Worm (Caenorhabditis elegans) whole organism, L1 larva: Measurements from ENCODE around the gene Y48A6B.7.

ENCODE experiments used
- ama-1 ChIP-seq: fragments of 150-350 bp; optimal IDR thresholded peaks from 2 replicates; lab custom pipeline; 2014
- blmp-1 ChIP-seq: fragments of 150-350 bp; optimal IDR thresholded peaks from 2 replicates; lab custom pipeline; 2014; ENCODE audit warnings: missing biosample characterization, missing genetic modification characterization
- egl-27 ChIP-seq, 2 experiments: fragments of 150-350 bp in 1 of 2; sonication (generic microtip); optimal IDR thresholded peaks; 3 replicates each; lab custom pipeline; 2017 to 2018; ENCODE audit warnings: missing biosample characterization in 2 of 2, missing genetic modification characterization in 2 of 2, missing genetic modification reagents in 2 of 2
- elt-2 ChIP-seq: sonication (generic microtip); optimal IDR thresholded peaks from 2 replicates; lab custom pipeline; 2016; ENCODE audit warnings: missing genetic modification characterization, mild to moderate bottlenecking, inconsistent platforms, missing compliant biosample characterization, missing genetic modification reagents
- fkh-4 ChIP-seq: sonication (generic microtip); optimal IDR thresholded peaks from 2 replicates; lab custom pipeline; 2016; ENCODE audit warnings: missing compliant biosample characterization, missing genetic modification characterization, borderline replicate concordance
- fos-1 ChIP-seq: fragments of 150-350 bp; optimal IDR thresholded peaks from 2 replicates; lab custom pipeline; 2014; ENCODE audit warnings: missing biosample characterization, missing genetic modification characterization
- irx-1 ChIP-seq: sonication (generic microtip); optimal IDR thresholded peaks from 2 replicates; lab custom pipeline; 2016; ENCODE audit warnings: missing genetic modification characterization, missing compliant biosample characterization
- lin-13 ChIP-seq: fragments of 150-350 bp; optimal IDR thresholded peaks from 2 replicates; lab custom pipeline; 2014; ENCODE audit warnings: missing biosample characterization, missing genetic modification reagents, missing genetic modification characterization
- mdl-1 ChIP-seq, 2 experiments: fragments of 150-350 bp; optimal IDR thresholded peaks; 2 replicates each; lab custom pipeline; 2014 to 2017; ENCODE audit warnings: missing biosample characterization in 2 of 2, missing genetic modification characterization in 2 of 2, inconsistent platforms in 1 of 2
- pqm-1 ChIP-seq: sonication (generic microtip); optimal IDR thresholded peaks from 3 replicates; lab custom pipeline; 2017; ENCODE audit warnings: missing biosample characterization, missing genetic modification characterization
- unc-62 ChIP-seq: fragments of 150-350 bp; optimal IDR thresholded peaks from 2 replicates; lab custom pipeline; 2014; ENCODE audit warnings: missing biosample characterization, missing genetic modification reagents, missing genetic modification characterization
- zag-1 ChIP-seq: fragments of 150-350 bp; optimal IDR thresholded peaks from 2 replicates; lab custom pipeline; 2014; ENCODE audit warnings: missing biosample characterization, missing genetic modification characterization

DNA sequence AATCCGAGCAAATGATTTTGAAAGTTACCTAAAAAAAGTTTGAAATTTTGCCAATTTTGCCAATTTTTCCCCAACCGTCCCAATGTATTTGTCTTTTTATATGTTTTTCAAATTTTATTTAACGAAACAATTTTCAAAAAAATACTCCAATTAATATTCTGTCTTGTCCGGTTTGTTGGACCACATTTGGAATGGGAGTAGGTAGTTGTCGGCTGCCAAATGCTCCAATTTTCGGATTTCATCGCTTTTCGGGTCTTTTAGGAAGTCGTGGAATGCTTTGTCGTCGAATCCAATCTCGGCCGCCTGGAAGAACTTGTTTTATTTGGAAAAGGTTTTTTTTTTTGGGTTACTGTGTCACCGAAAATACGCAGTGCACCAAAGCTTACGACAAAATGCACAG, 1.2 kb downstream of the Y48A6B.7 start:
- TF ChIP-seq fos-1 (tag; lab: Kevin White, UChicago) (no peak), mdl-1 (tag; optimal IDR thresholded peaks at IDR 0.05; lab: Kevin White, UChicago) (no peak), lin-13 (GFP tag; lab: Kevin White, UChicago) (no peak), pqm-1 (tag; lab: Kevin White, UChicago) (no peak), elt-2 (tag; lab: Kevin White, UChicago) (no peak), egl-27 (tag; optimal IDR thresholded peaks at IDR 0.05; lab: Kevin White, UChicago) (no peak), blmp-1 (no peak), ama-1 (lab: Kevin White, UChicago) (no peak), irx-1 (no peak), zag-1 (tag; lab: Kevin White, UChicago) (no peak), fkh-4 (no peak), unc-62 (GFP tag; lab: Kevin White, UChicago) (no peak)
